Worm (Caenorhabditis elegans) whole organism, late embryonic: ENCODE data around the gene sftd-3.
A peak's percentile ranks its signal among the peaks of the same experiment; 100 is the strongest.

Experiments used
- C38D4.7 ChIP-seq: fragments of 200-800 bp; sonication (Bioruptor generic); optimal IDR thresholded peaks from 2 replicates; lab custom pipeline; 2018; ENCODE audit warnings: mild to moderate bottlenecking, missing genetic modification characterization, moderate library complexity, missing compliant biosample characterization
- F13H6.1 ChIP-seq: sonication (generic microtip); optimal IDR thresholded peaks from 2 replicates; lab custom pipeline; 2016; ENCODE audit warnings: missing genetic modification characterization, missing compliant biosample characterization
- K09A11.1 ChIP-seq: sonication (generic microtip); optimal IDR thresholded peaks from 2 replicates; lab custom pipeline; 2017; ENCODE audit warnings: antibody characterized with exemption, mild to moderate bottlenecking, missing genetic modification characterization, missing compliant biosample characterization; ENCODE audit not compliant: insufficient read depth
- ahr-1 ChIP-seq: sonication (generic microtip); optimal IDR thresholded peaks from 2 replicates; lab custom pipeline; 2016; ENCODE audit warnings: missing genetic modification characterization, missing compliant biosample characterization
- ceh-18 ChIP-seq: sonication (generic microtip); optimal IDR thresholded peaks from 2 replicates; lab custom pipeline; 2016; ENCODE audit warnings: missing genetic modification characterization, missing compliant biosample characterization
- ceh-19 ChIP-seq: fragments of 200-800 bp; sonication (Bioruptor generic); optimal IDR thresholded peaks from 2 replicates; lab custom pipeline; 2018; ENCODE audit warnings: mild to moderate bottlenecking, missing genetic modification characterization, missing compliant biosample characterization
- ceh-31 ChIP-seq: sonication (generic microtip); optimal IDR thresholded peaks from 2 replicates; lab custom pipeline; 2016; ENCODE audit warnings: missing genetic modification characterization, missing compliant biosample characterization
- ceh-34 ChIP-seq: sonication (generic microtip); optimal IDR thresholded peaks from 2 replicates; lab custom pipeline; 2016; ENCODE audit warnings: mild to moderate bottlenecking, missing genetic modification characterization, missing compliant biosample characterization
- ceh-9 ChIP-seq: sonication (generic microtip); optimal IDR thresholded peaks from 2 replicates; lab custom pipeline; 2016; ENCODE audit warnings: mild to moderate bottlenecking, missing genetic modification characterization, inconsistent platforms, missing compliant biosample characterization
- dmd-4 ChIP-seq: sonication (generic microtip); optimal IDR thresholded peaks from 2 replicates; lab custom pipeline; 2016; ENCODE audit warnings: borderline replicate concordance, missing genetic modification characterization, missing compliant biosample characterization
- dve-1 ChIP-seq: sonication (generic microtip); optimal IDR thresholded peaks from 2 replicates; lab custom pipeline; 2017; ENCODE audit warnings: antibody characterized with exemption, mild to moderate bottlenecking, missing genetic modification characterization, missing compliant biosample characterization
- elt-2 ChIP-seq: sonication (generic microtip); optimal IDR thresholded peaks from 2 replicates; lab custom pipeline; 2016; ENCODE audit warnings: missing genetic modification reagents, missing genetic modification characterization, missing compliant biosample characterization
- elt-4 ChIP-seq: sonication (generic microtip); optimal IDR thresholded peaks from 2 replicates; lab custom pipeline; 2016; ENCODE audit warnings: missing genetic modification characterization, missing compliant biosample characterization
- eyg-1 ChIP-seq: sonication (generic microtip); optimal IDR thresholded peaks from 2 replicates; lab custom pipeline; 2016; ENCODE audit warnings: missing genotype, missing genetic modification characterization, missing compliant biosample characterization
- fkh-10 ChIP-seq: fragments of 150-350 bp; optimal IDR thresholded peaks from 2 replicates; lab custom pipeline; 2014; ENCODE audit warnings: missing biosample characterization, missing genetic modification reagents, missing genetic modification characterization
- fkh-6 ChIP-seq: sonication (generic microtip); optimal IDR thresholded peaks from 2 replicates; lab custom pipeline; 2016; ENCODE audit warnings: missing genetic modification characterization, missing compliant biosample characterization
- gmeb-2 ChIP-seq: sonication (generic microtip); optimal IDR thresholded peaks from 2 replicates; lab custom pipeline; 2016; ENCODE audit warnings: missing genetic modification characterization, inconsistent platforms, missing compliant biosample characterization
- hlh-13 ChIP-seq: fragments of 200-800 bp; sonication (Bioruptor generic); optimal IDR thresholded peaks from 2 replicates; lab custom pipeline; 2018; ENCODE audit warnings: mild to moderate bottlenecking, missing genetic modification characterization, missing compliant biosample characterization
- hlh-15 ChIP-seq: sonication (generic microtip); optimal IDR thresholded peaks from 2 replicates; lab custom pipeline; 2016; ENCODE audit warnings: missing genetic modification characterization, missing compliant biosample characterization
- hlh-30 ChIP-seq: sonication (generic microtip); optimal IDR thresholded peaks from 2 replicates; lab custom pipeline; 2017; ENCODE audit warnings: antibody characterized with exemption, missing genetic modification characterization, missing compliant biosample characterization; ENCODE audit not compliant: insufficient read depth
- hlh-8 ChIP-seq: sonication (generic microtip); optimal IDR thresholded peaks from 2 replicates; lab custom pipeline; 2016; ENCODE audit warnings: missing genotype, missing genetic modification characterization, missing compliant biosample characterization
- madf-2 ChIP-seq: sonication (generic microtip); optimal IDR thresholded peaks from 2 replicates; lab custom pipeline; 2017; ENCODE audit warnings: missing genetic modification characterization, missing compliant biosample characterization
- mec-3 ChIP-seq: sonication (generic microtip); optimal IDR thresholded peaks from 2 replicates; lab custom pipeline; 2016; ENCODE audit warnings: borderline replicate concordance, missing genetic modification characterization, missing compliant biosample characterization
- nfya-1 ChIP-seq: sonication (generic microtip); optimal IDR thresholded peaks from 2 replicates; lab custom pipeline; 2017; ENCODE audit warnings: missing genetic modification characterization, mild to moderate bottlenecking, missing compliant biosample characterization, antibody characterized with exemption, moderate library complexity
- nhr-11 ChIP-seq: fragments of 150-350 bp; optimal IDR thresholded peaks from 2 replicates; lab custom pipeline; 2014; ENCODE audit warnings: missing biosample characterization, missing genetic modification characterization
- odd-2 ChIP-seq: sonication (generic microtip); optimal IDR thresholded peaks from 2 replicates; lab custom pipeline; 2017; ENCODE audit warnings: antibody characterized with exemption, mild to moderate bottlenecking, missing genetic modification characterization, missing compliant biosample characterization
- pag-3 ChIP-seq: sonication (generic microtip); optimal IDR thresholded peaks from 2 replicates; lab custom pipeline; 2016; ENCODE audit warnings: missing compliant biosample characterization, missing genetic modification characterization, borderline replicate concordance
- pat-9 ChIP-seq: fragments of 200-800 bp; sonication (Bioruptor generic); optimal IDR thresholded peaks from 2 replicates; lab custom pipeline; 2018; ENCODE audit warnings: mild to moderate bottlenecking, missing genetic modification characterization, moderate library complexity, missing compliant biosample characterization
- pax-1 ChIP-seq: fragments of 150-350 bp; optimal IDR thresholded peaks from 2 replicates; lab custom pipeline; 2014; ENCODE audit warnings: missing biosample characterization, missing genetic modification characterization
- pqm-1 ChIP-seq: sonication (generic microtip); optimal IDR thresholded peaks from 2 replicates; lab custom pipeline; 2016; ENCODE audit warnings: missing genetic modification characterization, missing compliant biosample characterization
- ref-2 ChIP-seq: sonication (generic microtip); optimal IDR thresholded peaks from 2 replicates; lab custom pipeline; 2016; ENCODE audit warnings: missing genetic modification characterization, missing compliant biosample characterization
- sdc-2 ChIP-seq: sonication (generic microtip); optimal IDR thresholded peaks from 2 replicates; lab custom pipeline; 2016; ENCODE audit warnings: missing genotype, missing genetic modification characterization, missing compliant biosample characterization
- syd-9 ChIP-seq: sonication (generic microtip); optimal IDR thresholded peaks from 2 replicates; lab custom pipeline; 2016; ENCODE audit warnings: mild to moderate bottlenecking, missing genetic modification characterization, moderate library complexity, missing compliant biosample characterization
- tbx-2 ChIP-seq: sonication (generic microtip); optimal IDR thresholded peaks from 2 replicates; lab custom pipeline; 2016; ENCODE audit warnings: missing genetic modification characterization, missing compliant biosample characterization
- unc-42 ChIP-seq: sonication (generic microtip); optimal IDR thresholded peaks from 2 replicates; lab custom pipeline; 2016; ENCODE audit warnings: missing genotype, missing genetic modification characterization, missing compliant biosample characterization
- unc-55 ChIP-seq: sonication (generic microtip); optimal IDR thresholded peaks from 2 replicates; lab custom pipeline; 2017; ENCODE audit warnings: missing biosample characterization, missing genetic modification reagents, missing genetic modification characterization

Gene sftd-3

ce11 chrII:8964049-8964448 lies at the start of gene sftd-3:
Gene sftd-3 (minus strand): TSS chrII:8964149.
- TF ChIP-seq pat-9 (tag; lab: Kevin White, UChicago): no peak

- TF ChIP-seq elt-4 (tag; lab: Kevin White, UChicago) (peak; percentile 23), ceh-34 (tag; lab: Kevin White, UChicago) (peak; percentile 61), odd-2 (tag; lab: Kevin White, UChicago) (no peak), dmd-4 (tag; lab: Kevin White, UChicago) (no peak), hlh-8 (no peak), F13H6.1 (no peak), ref-2 (tag; lab: Kevin White, UChicago) (peak; percentile 14), ceh-18 (tag; lab: Kevin White, UChicago) (peak; percentile 42), hlh-30 (peak; percentile 65), sdc-2 (tag; lab: Kevin White, UChicago) (peak; percentile 39), mec-3 (peak; percentile 64), ceh-31 (tag; lab: Kevin White, UChicago) (peak; percentile 9), K09A11.1 (no peak)
- TF ChIP-seq, all 69 proteins: peak for 8
These were observed 49.4 kb upstream of the sftd-3 start for ce11 chrII:9013341-9013740.

ce11 chrII:9010708-9011107 lies 46.8 kb upstream of the sftd-3 start:
- TF ChIP-seq pag-3 (no peak), dmd-4 (tag; lab: Kevin White, UChicago) (no peak), ahr-1 (tag; lab: Kevin White, UChicago) (no peak), F13H6.1 (no peak), ceh-19 (GFP tag; lab: Kevin White, UChicago) (peak; percentile 15), ceh-31 (tag; lab: Kevin White, UChicago) (peak; percentile 17), unc-42 (peak; percentile 82), nfya-1 (tag; lab: Kevin White, UChicago) (no peak), ceh-9 (no peak)
- TF ChIP-seq, all 69 proteins: peak for 3

ce11 chrII:9009976-9010702 lies 46.2 kb upstream of the sftd-3 start:
- no peak for TF ChIP-seq syd-9 (tag; lab: Kevin White, UChicago)
- no peak for TF ChIP-seq unc-42
- TF ChIP-seq fkh-10 (GFP tag; lab: Kevin White, UChicago): no peak
- peak; percentile 15 for TF ChIP-seq dve-1 (tag; lab: Kevin White, UChicago)
- TF ChIP-seq ceh-9: no peak
- TF ChIP-seq elt-2 (tag; lab: Kevin White, UChicago): peak; percentile 98
- TF ChIP-seq, all 69 proteins: peak for 2

- TF ChIP-seq madf-2 (tag; lab: Kevin White, UChicago): no peak
- no peak for TF ChIP-seq unc-55
- no peak for TF ChIP-seq hlh-13 (GFP tag; lab: Kevin White, UChicago)
- no peak for TF ChIP-seq tbx-2
- no peak for TF ChIP-seq C38D4.7 (GFP tag; lab: Kevin White, UChicago)
- TF ChIP-seq hlh-8: no peak
- no peak for TF ChIP-seq nhr-11 (tag; lab: Kevin White, UChicago)
- TF ChIP-seq fkh-6: no peak
- TF ChIP-seq, all 69 proteins: peak for 0
These were observed 43.8 kb upstream of the sftd-3 start for ce11 chrII:9007741-9008140.

ce11 chrII:9005067-9005466 lies 41.1 kb upstream of the sftd-3 start, which contains the start of gene F44G4.7:
Gene F44G4.7 (minus strand): TSS chrII:9005167.
- TF ChIP-seq hlh-8 (no peak), gmeb-2 (tag; lab: Kevin White, UChicago) (no peak), ceh-9 (no peak), unc-55 (no peak), dve-1 (tag; lab: Kevin White, UChicago) (no peak), pax-1 (tag; lab: Kevin White, UChicago) (no peak), eyg-1 (tag; lab: Kevin White, UChicago) (no peak), pqm-1 (tag; lab: Kevin White, UChicago) (no peak), hlh-15 (tag; lab: Kevin White, UChicago) (no peak)
- TF ChIP-seq, all 69 proteins: peak for 0
